Fruit fly (Drosophila melanogaster) whole organism, larva: ENCODE results near the gene CG7806.
A peak's percentile ranks its signal among the peaks of the same experiment; 100 is the strongest.

Experiments
- noc ChIP-seq: fragments of 200-800 bp; sonication (Bioruptor generic); optimal IDR thresholded peaks from 3 replicates; lab custom pipeline; 2019; ENCODE audit warnings: missing biosample characterization, mild to moderate bottlenecking, missing genetic modification characterization, moderate library complexity

CG7806 gene

DNA sequence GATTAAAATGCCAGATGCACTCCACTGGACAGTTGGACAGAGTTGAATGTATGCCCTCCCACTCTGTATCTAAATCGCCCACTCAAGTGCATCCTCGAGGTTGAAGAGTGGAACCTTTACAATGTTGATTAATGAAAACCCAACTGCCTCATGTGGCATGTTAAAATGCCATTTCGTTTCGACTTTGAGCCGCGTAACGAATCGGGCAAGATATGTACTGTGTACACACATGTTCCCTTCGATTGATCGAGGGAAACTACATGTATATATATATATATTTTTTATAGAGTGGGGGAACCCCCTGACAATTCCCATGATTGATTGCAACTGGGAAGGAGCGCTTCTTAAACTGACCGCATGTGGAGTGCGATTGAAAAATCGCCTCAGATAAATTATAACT, 23.1 kb upstream of the CG7806 start:
- TF ChIP-seq noc (tag; lab: Kevin White, UChicago): no peak

DNA sequence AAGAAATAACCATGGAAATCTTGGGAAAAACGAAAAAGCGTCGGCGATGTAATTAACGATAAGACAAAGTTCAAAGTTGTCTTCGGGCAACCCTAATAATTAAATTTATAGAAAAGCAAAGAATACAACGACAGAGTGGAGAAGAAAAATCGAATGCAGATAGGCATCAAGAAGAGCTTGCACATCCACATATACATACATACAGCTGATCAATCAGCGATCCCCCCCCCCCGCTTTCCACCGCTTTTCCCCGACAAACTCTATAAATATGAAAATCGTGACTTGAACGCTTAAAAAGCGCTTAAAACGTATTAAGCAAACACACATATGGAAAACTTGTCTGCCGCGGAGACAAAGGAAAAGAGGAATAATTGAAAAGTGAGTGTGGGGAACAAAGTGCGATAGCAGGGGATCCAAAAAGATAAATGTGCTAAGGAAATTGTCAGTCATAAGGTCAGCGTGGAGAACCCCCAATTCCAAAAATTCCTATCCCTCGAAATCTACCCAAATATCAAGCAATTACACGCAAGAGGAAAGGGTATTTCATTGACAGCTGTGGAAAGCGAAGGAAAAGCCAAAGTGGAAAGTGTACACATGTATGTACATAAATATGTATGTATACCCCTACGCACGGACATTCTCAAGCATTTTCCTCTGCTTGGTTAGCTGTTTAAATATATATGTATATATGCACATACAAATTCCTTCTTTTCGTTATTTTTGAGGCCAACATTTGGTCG, 21.7 kb upstream of the CG7806 start:
- TF ChIP-seq noc (tag; lab: Kevin White, UChicago): no peak

DNA sequence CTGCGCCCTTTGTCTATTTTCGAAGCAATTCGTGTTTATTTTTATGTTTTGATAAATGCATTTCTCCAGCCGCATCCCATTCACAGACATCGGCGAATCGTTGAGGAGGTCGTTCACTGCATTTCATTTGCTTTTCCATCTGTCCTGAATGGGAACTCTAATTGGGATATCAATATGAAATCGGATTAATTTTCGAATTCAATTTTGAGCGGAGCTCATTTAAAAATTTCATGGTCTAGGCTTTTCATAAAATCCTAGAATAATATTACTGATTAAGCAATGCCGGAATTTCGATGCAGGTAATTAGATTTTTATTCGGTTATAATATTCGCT, 21.1 kb upstream of the CG7806 start:
- no peak for TF ChIP-seq noc (tag; lab: Kevin White, UChicago)

DNA sequence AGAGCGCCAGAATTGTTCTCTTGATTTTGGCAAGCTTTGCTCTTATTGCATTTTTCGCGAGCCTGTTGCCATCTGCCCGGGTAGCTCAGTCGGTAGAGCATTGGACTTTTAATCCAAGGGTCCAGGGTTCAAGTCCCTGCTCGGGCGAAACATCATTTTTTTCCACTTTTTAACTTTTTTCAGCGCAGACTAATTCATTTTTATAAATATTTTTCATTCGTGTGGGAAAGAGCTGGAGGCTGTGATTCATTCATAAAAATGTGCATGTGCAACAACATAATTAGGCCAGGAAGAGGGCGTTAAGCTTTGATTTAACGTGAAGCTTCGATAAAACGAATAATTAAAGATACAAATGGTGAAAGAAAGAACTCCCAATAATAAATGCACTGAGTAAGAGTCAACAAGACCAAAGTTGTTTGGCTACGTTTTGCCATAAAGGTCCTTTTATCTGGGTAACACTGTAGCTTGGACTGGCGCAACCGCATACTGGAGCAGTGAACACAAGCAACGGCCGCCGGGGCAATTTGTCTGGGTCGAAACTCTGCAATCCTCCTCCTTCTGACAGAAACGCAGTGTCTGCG, 20.5 kb upstream of the CG7806 start:
- TF ChIP-seq noc (tag; lab: Kevin White, UChicago): no peak

DNA sequence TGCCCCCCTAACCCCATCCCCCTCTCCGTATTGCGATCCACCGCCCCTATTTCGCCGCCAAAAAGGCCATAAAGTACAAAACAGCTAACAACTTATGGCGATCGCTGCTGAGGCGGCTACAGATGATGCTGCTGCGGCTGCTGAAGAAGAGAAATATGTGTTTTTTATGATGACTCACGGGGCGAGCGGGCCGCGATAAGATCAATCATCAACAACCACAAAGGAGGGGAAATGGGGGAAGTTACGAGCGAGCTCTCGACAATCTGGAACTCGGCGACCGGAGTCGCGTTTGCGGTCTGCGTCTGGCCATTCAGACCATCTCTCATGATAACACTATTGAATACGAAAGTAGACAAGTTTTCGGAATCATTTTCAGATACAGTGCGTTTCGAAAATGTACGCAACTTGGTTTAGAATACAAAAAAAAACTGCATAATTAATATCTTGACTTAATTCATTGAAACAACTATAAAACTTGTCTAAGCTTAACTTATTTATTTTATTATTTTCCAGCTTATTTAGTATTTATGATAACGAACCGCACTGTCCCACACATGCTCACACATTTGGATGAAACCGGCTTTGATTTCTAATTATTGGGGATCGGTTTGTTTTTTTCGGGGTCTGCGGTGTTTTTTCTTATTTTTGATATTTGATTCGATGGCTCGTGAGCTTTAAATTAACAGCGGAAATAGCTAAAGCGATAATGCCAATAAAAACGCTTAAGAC, 18.9 kb upstream of the CG7806 start:
- TF ChIP-seq noc (tag; lab: Kevin White, UChicago): peak; percentile 99

DNA sequence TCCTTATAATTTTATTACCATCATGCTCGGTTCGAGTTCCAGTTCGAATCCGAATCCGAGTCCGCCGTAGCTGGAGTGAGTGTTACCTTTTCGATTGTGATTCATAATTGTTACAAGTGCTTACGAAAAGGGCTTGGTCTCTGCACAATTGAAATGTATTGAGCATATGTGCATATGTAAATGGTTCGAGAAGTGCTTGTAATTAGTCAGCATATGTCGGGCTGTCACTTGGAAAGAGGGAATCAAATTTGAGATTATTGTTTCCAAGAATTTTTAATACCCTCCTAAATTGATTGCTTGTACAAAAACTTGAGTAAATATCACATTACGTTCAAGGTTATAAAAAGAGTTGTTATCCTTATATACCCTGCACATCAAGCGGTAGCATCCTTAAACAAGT, 17.8 kb upstream of the CG7806 start:
- no peak for TF ChIP-seq noc (tag; lab: Kevin White, UChicago)

DNA sequence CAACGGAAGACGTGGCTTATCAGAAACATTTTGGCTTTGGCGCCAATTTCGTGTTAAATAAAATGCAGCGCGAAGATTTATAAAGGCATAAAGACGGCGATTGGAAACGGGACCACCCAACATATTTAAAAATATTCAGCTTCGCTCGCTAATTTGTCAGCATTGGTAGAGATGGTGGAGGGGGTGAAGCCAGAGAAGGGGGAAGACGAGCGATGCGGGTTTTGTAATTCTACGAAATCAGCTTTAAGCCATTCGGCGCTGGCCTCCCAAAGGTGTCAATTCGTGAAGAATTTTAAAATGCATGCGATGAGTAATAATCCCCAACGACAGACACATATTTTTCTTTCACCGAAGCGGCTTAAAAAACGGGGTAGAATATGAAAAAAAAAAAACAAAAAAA, 17.2 kb upstream of the CG7806 start:
- no peak for TF ChIP-seq noc (tag; lab: Kevin White, UChicago)

DNA sequence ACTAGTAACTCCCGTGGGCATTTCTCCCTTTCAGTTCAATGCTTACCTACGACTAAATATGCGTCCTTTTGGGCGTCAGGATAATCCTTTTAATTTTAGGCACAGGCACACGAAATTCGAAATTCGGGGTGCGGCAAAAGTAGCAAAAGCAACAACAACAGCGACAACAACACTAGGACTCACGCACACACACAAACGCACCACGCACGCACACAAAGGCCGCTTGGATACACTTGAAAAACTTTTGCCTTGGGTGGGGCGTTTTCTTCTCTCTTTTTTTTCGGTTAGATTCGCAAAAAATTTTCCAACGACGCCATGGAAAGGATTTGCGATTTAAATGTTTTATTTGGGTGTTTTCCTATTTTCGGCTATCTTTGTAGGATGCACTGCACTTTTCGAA, 14.8 kb upstream of the CG7806 start:
- TF ChIP-seq noc (tag; lab: Kevin White, UChicago): no peak

DNA sequence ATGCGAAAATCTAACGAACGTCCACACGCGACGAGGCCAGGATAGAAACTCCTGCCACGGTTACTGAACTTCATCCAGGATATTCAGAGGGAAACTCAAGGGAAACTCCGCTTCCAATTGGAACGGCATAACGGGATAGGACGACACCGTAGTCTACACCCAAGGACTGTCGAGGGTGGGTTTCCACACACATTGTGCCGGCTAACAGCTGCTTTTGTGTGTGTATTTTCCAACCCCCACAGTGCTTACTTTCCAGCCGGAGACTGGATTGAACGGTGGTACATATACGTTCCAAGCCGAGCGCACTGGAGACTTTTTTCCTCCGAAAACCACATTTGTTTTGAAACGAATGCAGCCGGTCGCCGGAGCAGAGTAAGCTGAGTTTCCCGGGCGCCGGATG, 14.1 kb upstream of the CG7806 start:
- TF ChIP-seq noc (tag; lab: Kevin White, UChicago): no peak

DNA sequence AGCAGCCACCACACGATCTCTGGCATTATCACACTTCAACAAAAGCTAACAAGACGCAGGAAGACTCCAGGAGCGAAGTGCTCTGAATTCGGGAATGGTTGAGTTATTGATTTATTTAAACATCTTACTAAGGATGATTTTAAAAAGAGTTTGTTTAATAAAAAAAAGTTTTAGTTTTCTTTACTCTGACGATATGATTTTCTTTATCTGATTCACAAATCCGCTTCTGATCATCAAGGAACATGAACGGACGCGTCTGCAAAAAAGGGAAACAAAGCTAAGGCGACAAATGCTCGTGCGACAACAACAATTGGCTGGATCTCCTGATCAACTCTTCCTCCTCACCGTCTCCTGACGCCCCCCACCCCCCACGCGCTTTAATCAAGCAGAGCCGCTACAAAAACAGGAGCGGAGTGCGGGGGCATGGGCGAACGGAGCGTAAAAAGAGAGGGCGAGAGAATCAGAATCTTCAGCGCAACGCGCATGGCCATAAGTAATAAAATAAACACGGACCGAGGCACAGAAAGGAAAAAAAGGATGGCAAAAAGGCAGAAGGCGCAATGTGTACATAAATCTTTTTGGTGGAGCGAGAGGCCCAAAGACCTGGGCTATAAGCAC, 11.9 kb upstream of the CG7806 start:
- TF ChIP-seq noc (tag; lab: Kevin White, UChicago): peak; percentile 4

DNA sequence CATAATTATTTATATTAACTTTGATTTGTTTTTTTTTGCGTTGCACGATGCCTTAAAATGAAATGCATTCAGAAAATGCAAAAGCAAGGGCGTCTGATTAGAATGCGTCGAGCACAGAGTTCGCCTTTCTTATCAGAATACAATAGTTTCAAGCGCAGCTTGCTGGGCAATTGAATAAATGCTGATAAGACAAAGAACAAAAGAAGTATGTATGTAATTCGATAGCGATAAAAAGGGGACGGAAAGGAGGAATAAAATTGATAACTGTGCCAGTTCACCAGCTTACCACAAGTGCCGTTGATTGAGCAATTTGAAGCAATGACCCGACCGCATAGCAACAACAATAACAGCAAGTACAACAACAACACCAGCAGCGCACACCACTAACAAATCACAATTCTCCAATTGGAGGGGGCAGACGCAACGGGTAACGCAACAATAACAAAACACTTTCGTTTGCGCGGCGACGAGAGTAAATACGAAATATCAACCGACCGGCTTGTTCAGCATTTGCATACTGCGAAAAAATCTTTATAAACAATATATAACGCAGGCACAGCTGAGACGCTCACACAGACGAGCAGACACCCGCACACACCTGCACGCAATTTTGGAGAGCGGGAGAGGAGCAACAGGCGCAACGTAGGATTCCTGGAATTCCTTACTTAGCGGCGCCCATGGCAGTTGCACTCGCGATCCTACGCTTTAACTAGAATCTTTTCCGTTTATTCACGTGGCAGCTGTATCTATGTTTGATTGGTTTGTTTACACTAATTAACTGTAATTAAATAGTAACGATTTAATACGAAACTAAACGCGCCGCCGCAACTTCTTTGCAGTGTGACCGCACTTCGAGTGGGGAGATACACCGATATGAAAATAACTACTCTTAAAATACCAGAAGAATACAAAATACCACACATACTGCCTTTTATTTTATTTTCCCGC, 10.7 kb upstream of the CG7806 start, which contains the start of gene Btk:
Gene Btk, minus strand, starts transcription at position 860 of the 948 bp plus-strand sequence.
- no peak for TF ChIP-seq noc (tag; lab: Kevin White, UChicago)

DNA sequence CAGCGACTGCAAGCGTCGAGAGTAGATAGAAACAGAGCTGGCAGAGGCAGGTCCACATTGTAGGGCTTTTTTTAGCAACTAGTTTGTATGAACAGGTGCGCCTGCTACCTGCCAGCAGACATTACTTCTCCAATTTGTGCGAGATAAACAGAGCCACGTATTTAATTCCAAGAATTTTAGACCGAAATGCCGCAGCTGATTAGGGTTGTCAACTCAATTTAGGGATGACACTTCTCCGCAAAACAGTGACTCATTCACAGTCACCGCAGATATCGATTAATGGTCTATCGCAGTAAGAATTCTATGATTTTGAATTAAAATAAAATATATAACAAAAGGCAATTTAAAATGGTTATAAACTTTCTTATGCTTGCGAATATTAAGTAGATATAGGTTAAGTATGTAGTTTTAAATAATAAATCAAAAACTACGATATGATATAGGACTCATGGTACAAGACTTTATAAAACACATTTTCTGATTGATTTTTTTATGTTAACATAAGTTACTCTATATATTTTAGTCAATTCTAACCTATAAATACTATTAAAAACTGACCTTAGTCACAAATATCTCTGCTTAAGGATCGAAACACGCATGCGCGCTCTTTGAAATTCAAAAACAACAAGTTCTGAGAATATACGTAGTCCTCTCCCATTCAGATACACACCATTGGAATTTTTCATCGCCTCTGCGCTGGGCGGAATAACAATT, 8.3 kb upstream of the CG7806 start, which contains the start of the genes wol and Scgalpha:
Gene wol, minus strand, starts transcription at position 220 of the 714 bp plus-strand sequence.
Gene Scgalpha, plus strand, starts transcription at position 664 of the 714 bp plus-strand sequence.
- TF ChIP-seq noc (tag; lab: Kevin White, UChicago): no peak

DNA sequence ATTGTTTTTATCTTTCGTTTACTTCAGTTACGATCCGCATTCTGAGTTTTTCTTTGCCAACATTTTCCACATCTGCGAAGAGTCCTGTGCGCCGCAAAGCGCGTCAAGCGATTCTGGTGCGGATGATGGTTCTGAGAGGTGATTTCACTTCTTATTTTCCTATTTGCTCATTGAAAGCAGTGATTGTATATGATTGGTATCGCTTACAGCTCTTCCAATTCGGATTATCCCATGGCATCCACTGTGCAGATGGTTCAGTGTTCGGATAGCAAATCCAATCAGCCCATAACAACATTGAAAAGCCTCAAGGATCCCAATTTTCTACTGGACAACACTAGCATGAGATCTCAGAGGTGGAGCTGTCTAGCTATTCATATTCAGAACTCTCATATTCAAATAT, 6.6 kb upstream of the CG7806 start:
- no peak for TF ChIP-seq noc (tag; lab: Kevin White, UChicago)

DNA sequence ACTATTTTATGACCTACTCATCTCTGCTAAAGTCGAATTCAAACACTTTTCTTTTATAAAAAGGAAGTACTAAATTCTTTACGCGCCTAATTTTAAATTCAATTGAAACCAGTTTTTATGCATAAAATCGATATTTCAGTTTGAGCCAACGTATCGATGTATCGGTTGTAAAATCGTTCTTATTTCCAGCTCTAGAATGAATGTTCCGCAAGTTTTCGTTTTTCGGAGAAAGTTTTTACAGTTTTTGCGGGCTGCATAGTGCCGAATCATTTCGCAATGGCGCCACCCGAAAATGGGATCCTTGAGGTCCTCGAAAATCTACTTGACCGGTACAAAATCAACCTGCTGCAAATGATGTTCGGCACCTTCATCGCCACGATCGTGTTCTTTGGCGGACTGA, 5.8 kb upstream of the CG7806 start, which contains the start of gene CG7840:
Gene CG7840, plus strand, starts transcription at position 178 of the 400 bp plus-strand sequence.
- TF ChIP-seq noc (tag; lab: Kevin White, UChicago): no peak
